Fruit fly (Drosophila melanogaster) whole organism, embryonic: ENCODE data around the gene CG33191.

Experiments used
- Adf1 ChIP-seq: fragments of 200-800 bp; sonication (Bioruptor generic); IDR thresholded peaks from 2 replicates; pipeline ENCODE4 v1.3.6; 2022; ENCODE audit warnings: missing biosample characterization, missing genetic modification characterization
- Aef1 ChIP-seq: fragments of 200-800 bp; sonication (Bioruptor generic); IDR thresholded peaks from 3 replicates; pipeline ENCODE4 v1.3.6; 2022; ENCODE audit warnings: missing biosample characterization, missing genetic modification characterization
- Atf6 ChIP-seq: fragments of 200-800 bp; sonication (Bioruptor generic); IDR thresholded peaks from 2 replicates; pipeline ENCODE4 v1.3.6; 2022; ENCODE audit warnings: missing biosample characterization, missing genetic modification characterization
- Awh ChIP-seq: fragments of 200-800 bp; sonication (Bioruptor generic); IDR thresholded peaks from 2 replicates; pipeline ENCODE4, ENCODE4 v1.3.6; 2022; ENCODE audit warnings: missing biosample characterization, missing genetic modification characterization
- B-H1 ChIP-seq: fragments of 200-800 bp; sonication (Bioruptor generic); IDR thresholded peaks from 3 replicates; pipeline ENCODE4 v1.3.6; 2022; ENCODE audit warnings: missing biosample characterization, missing genetic modification characterization
- C15 ChIP-seq: fragments of 200-800 bp; sonication (Bioruptor generic); IDR thresholded peaks from 3 replicates; pipeline ENCODE4 v1.3.6; 2022; ENCODE audit warnings: missing biosample characterization, missing genetic modification characterization
- CG10209 ChIP-seq: fragments of 200-800 bp; sonication (Bioruptor generic); optimal IDR thresholded peaks from 3 replicates; lab custom pipeline; 2017; ENCODE audit warnings: missing biosample characterization, mild to moderate bottlenecking, missing genetic modification characterization, missing genetic modification reagents
- CG11696 ChIP-seq: fragments of 200-800 bp; sonication (Bioruptor generic); IDR thresholded peaks from 2 replicates; pipeline ENCODE4 v1.3.6; 2022; ENCODE audit warnings: missing biosample characterization, missing genetic modification characterization
- CG1233 ChIP-seq: fragments of 200-800 bp; sonication (Bioruptor generic); optimal IDR thresholded peaks from 4 replicates; lab custom pipeline; 2018; ENCODE audit warnings: missing biosample characterization, mild to moderate bottlenecking, missing genetic modification characterization
- CG12391 ChIP-seq: fragments of 200-800 bp; sonication (Bioruptor generic); optimal IDR thresholded peaks from 3 replicates; lab custom pipeline; 2018; ENCODE audit warnings: missing biosample characterization, mild to moderate bottlenecking, missing genetic modification characterization, moderate library complexity
- CG13624 ChIP-seq: fragments of 200-800 bp; sonication (Bioruptor generic); optimal IDR thresholded peaks from 2 replicates; lab custom pipeline; 2016; ENCODE audit warnings: missing biosample characterization, missing genetic modification characterization
- CG13775 ChIP-seq: fragments of 200-800 bp; sonication (Bioruptor generic); optimal IDR thresholded peaks from 3 replicates; lab custom pipeline; 2017; ENCODE audit warnings: missing biosample characterization, mild to moderate bottlenecking, missing genetic modification characterization
- CG14710 ChIP-seq: fragments of 200-800 bp; sonication (Bioruptor generic); optimal IDR thresholded peaks from 3 replicates; lab custom pipeline; 2019; ENCODE audit warnings: missing biosample characterization, mild to moderate bottlenecking, missing genetic modification characterization, moderate library complexity
- CG14965 ChIP-seq: fragments of 200-800 bp; sonication (Bioruptor generic); optimal IDR thresholded peaks from 2 replicates; lab custom pipeline; 2016; ENCODE audit warnings: missing biosample characterization, missing genetic modification characterization, borderline replicate concordance
- CG15601 ChIP-seq: fragments of 200-800 bp; sonication (Bioruptor generic); optimal IDR thresholded peaks from 3 replicates; lab custom pipeline; 2019; ENCODE audit warnings: missing biosample characterization, mild to moderate bottlenecking, missing genetic modification characterization, moderate library complexity
- CG1602 ChIP-seq: fragments of 200-800 bp; sonication (Bioruptor generic); optimal IDR thresholded peaks from 3 replicates; lab custom pipeline; 2016; ENCODE audit warnings: missing biosample characterization, missing genetic modification characterization
- CG3838 ChIP-seq: fragments of 200-800 bp; sonication (Bioruptor generic); optimal IDR thresholded peaks from 3 replicates; lab custom pipeline; 2016; ENCODE audit warnings: missing biosample characterization, missing genetic modification characterization
- CG43689 ChIP-seq: fragments of 200-800 bp; sonication (Bioruptor generic); IDR thresholded peaks from 2 replicates; pipeline ENCODE4 v1.3.6; 2022; ENCODE audit warnings: missing biosample characterization, missing genetic modification characterization
- CG4730 ChIP-seq: fragments of 200-800 bp; sonication (Bioruptor generic); IDR thresholded peaks from 2 replicates; pipeline ENCODE4 v1.3.6; 2022; ENCODE audit warnings: missing biosample characterization, missing genetic modification characterization
- CG4854 ChIP-seq: fragments of 200-800 bp; sonication (Bioruptor generic); optimal IDR thresholded peaks from 2 replicates; lab custom pipeline; 2016; ENCODE audit warnings: missing biosample characterization, missing genetic modification characterization, inconsistent platforms
- CG6175 ChIP-seq: fragments of 200-800 bp; sonication (Bioruptor generic); IDR thresholded peaks from 3 replicates; pipeline ENCODE4 v1.3.6; 2022; ENCODE audit warnings: missing biosample characterization, missing genetic modification characterization
- CG6272 ChIP-seq: fragments of 200-800 bp; sonication (Bioruptor generic); IDR thresholded peaks from 2 replicates; pipeline ENCODE4 v1.3.6; 2022; ENCODE audit warnings: missing biosample characterization, missing genetic modification characterization
- CG7745 ChIP-seq: fragments of 200-800 bp; sonication (Bioruptor generic); optimal IDR thresholded peaks from 2 replicates; lab custom pipeline; 2018; ENCODE audit warnings: missing biosample characterization, mild to moderate bottlenecking, missing genetic modification characterization, moderate library complexity
- CG9797 ChIP-seq: fragments of 200-800 bp; sonication (Bioruptor generic); optimal IDR thresholded peaks from 3 replicates; lab custom pipeline; 2018; ENCODE audit warnings: missing biosample characterization, mild to moderate bottlenecking, missing genetic modification characterization
- Gug ChIP-seq: fragments of 200-800 bp; sonication (Bioruptor generic); IDR thresholded peaks from 4 replicates; pipeline ENCODE4 v1.3.6; 2022; ENCODE audit warnings: missing biosample characterization, missing genetic modification characterization
- Hr39 ChIP-seq: fragments of >200 bp; optimal IDR thresholded peaks from 2 replicates; lab custom pipeline; 2017
- Hr78 ChIP-seq, 2 experiments: fragments of 200-800 bp in 1 of 2; fragments of >200 bp in 1 of 2; sonication (Bioruptor generic) in 1 of 2; optimal IDR thresholded peaks; 2 replicates each; lab custom pipeline; 2017 to 2019; ENCODE audit warnings: missing biosample characterization in 2 of 2, missing genetic modification characterization in 2 of 2, mild to moderate bottlenecking in 1 of 2, moderate library complexity in 1 of 2
- Neu2 ChIP-seq: fragments of 200-800 bp; sonication (Bioruptor generic); optimal IDR thresholded peaks from 3 replicates; lab custom pipeline; 2016; ENCODE audit warnings: missing biosample characterization, missing genetic modification characterization, borderline replicate concordance
- Nf-YC ChIP-seq: fragments of 200-800 bp; optimal IDR thresholded peaks from 3 replicates; lab custom pipeline; 2019; ENCODE audit warnings: missing biosample characterization, mild to moderate bottlenecking, missing genetic modification characterization, moderate library complexity
- Sox102F ChIP-seq: fragments of 200-800 bp; sonication (Bioruptor generic); optimal IDR thresholded peaks from 2 replicates; lab custom pipeline; 2018; ENCODE audit warnings: missing biosample characterization, mild to moderate bottlenecking, missing genetic modification characterization, moderate library complexity
- abd-A ChIP-seq: fragments of 200-800 bp; sonication (Bioruptor generic); optimal IDR thresholded peaks from 3 replicates; lab custom pipeline; 2019; ENCODE audit warnings: missing biosample characterization, mild to moderate bottlenecking, missing genetic modification characterization, moderate library complexity
- bigmax ChIP-seq: fragments of 200-800 bp; sonication (Bioruptor generic); optimal IDR thresholded peaks from 2 replicates; lab custom pipeline; 2018; ENCODE audit warnings: missing biosample characterization, mild to moderate bottlenecking, missing genetic modification characterization
- cato ChIP-seq: fragments of 200-800 bp; sonication (Bioruptor generic); optimal IDR thresholded peaks from 2 replicates; lab custom pipeline; 2016; ENCODE audit warnings: missing biosample characterization, missing genetic modification characterization, borderline replicate concordance
- crc ChIP-seq: fragments of 200-800 bp; sonication (Bioruptor generic); optimal IDR thresholded peaks from 2 replicates; lab custom pipeline; 2016; ENCODE audit warnings: missing biosample characterization, missing genetic modification characterization
- croc ChIP-seq: fragments of 200-800 bp; sonication (Bioruptor generic); conservative IDR thresholded peaks from 3 replicates; pipeline ENCODE4 v1.3.6; 2022; ENCODE audit warnings: missing biosample characterization, missing genetic modification characterization
- dmrt99B ChIP-seq: fragments of 200-800 bp; sonication (Bioruptor generic); optimal IDR thresholded peaks from 2 replicates; lab custom pipeline; 2018; ENCODE audit warnings: missing biosample characterization, mild to moderate bottlenecking, missing genetic modification characterization, moderate library complexity
- dpn ChIP-seq, 2 experiments: fragments of 200-800 bp; sonication (Bioruptor generic); optimal IDR thresholded peaks; 3 replicates each; lab custom pipeline; 2016; ENCODE audit warnings: missing biosample characterization in 2 of 2, missing genetic modification characterization in 2 of 2
- dysf ChIP-seq: fragments of 200-800 bp; sonication (Bioruptor generic); IDR thresholded peaks from 3 replicates; pipeline ENCODE4 v1.3.6; 2022; ENCODE audit warnings: missing biosample characterization, missing genetic modification characterization
- ems ChIP-seq: fragments of 200-800 bp; sonication (Bioruptor generic); optimal IDR thresholded peaks from 3 replicates; lab custom pipeline; 2016; ENCODE audit warnings: missing biosample characterization, missing genetic modification characterization
- en ChIP-seq: fragments of 200-800 bp; sonication (Bioruptor generic); optimal IDR thresholded peaks from 2 replicates; lab custom pipeline; 2016; ENCODE audit warnings: missing biosample characterization, missing genetic modification characterization
- exex ChIP-seq: fragments of 200-800 bp; sonication (Bioruptor generic); optimal IDR thresholded peaks from 4 replicates; lab custom pipeline; 2018; ENCODE audit warnings: missing biosample characterization, mild to moderate bottlenecking, missing genetic modification characterization, moderate library complexity
- fd96Cb ChIP-seq: fragments of 200-800 bp; sonication (Bioruptor generic); optimal IDR thresholded peaks from 2 replicates; lab custom pipeline; 2018; ENCODE audit warnings: missing biosample characterization, mild to moderate bottlenecking, missing genetic modification characterization, moderate library complexity
- fru ChIP-seq: fragments of >200 bp; optimal IDR thresholded peaks from 2 replicates; lab custom pipeline; 2017
- fu2 ChIP-seq: fragments of 200-800 bp; sonication (Bioruptor generic); optimal IDR thresholded peaks from 2 replicates; lab custom pipeline; 2016; ENCODE audit warnings: missing biosample characterization, missing genetic modification characterization
- gsb-n ChIP-seq: fragments of 200-800 bp; sonication (Bioruptor generic); optimal IDR thresholded peaks from 3 replicates; lab custom pipeline; 2018; ENCODE audit warnings: missing biosample characterization, mild to moderate bottlenecking, missing genetic modification characterization
- hkb ChIP-seq, 2 experiments: fragments of 200-800 bp in 1 of 2; fragments of >200 bp in 1 of 2; sonication (Bioruptor generic) in 1 of 2; IDR thresholded peaks in 1 of 2; optimal IDR thresholded peaks in 1 of 2; 2 replicates each; pipeline versions ENCODE4 v1.3.6 to Lab custom; 2017 to 2022; ENCODE audit warnings: missing biosample characterization in 1 of 2, missing genetic modification characterization in 1 of 2
- nmo ChIP-seq: fragments of 200-800 bp; sonication (Bioruptor generic); optimal IDR thresholded peaks from 2 replicates; lab custom pipeline; 2018; ENCODE audit warnings: missing biosample characterization, mild to moderate bottlenecking, missing genetic modification characterization, moderate library complexity
- run ChIP-seq: fragments of 200-800 bp; sonication (Bioruptor generic); optimal IDR thresholded peaks from 3 replicates; lab custom pipeline; 2018; ENCODE audit warnings: missing biosample characterization, mild to moderate bottlenecking, missing genetic modification characterization
- scrt ChIP-seq: fragments of 200-800 bp; sonication (Bioruptor generic); optimal IDR thresholded peaks from 2 replicates; lab custom pipeline; 2018; ENCODE audit warnings: missing biosample characterization, mild to moderate bottlenecking, missing genetic modification characterization, moderate library complexity
- ssp ChIP-seq: fragments of 200-800 bp; sonication (Bioruptor generic); IDR thresholded peaks from 2 replicates; pipeline ENCODE4 v1.3.6; 2022; ENCODE audit warnings: missing biosample characterization, missing genetic modification characterization
- tin ChIP-seq: fragments of 200-800 bp; sonication (Bioruptor generic); optimal IDR thresholded peaks from 3 replicates; lab custom pipeline; 2016; ENCODE audit warnings: missing biosample characterization, missing genetic modification characterization
- trem ChIP-seq: fragments of 200-800 bp; optimal IDR thresholded peaks from 3 replicates; lab custom pipeline; 2019; ENCODE audit warnings: missing biosample characterization, mild to moderate bottlenecking, missing genetic modification characterization, moderate library complexity
- trh ChIP-seq: fragments of 200-800 bp; sonication (Bioruptor generic); optimal IDR thresholded peaks from 2 replicates; lab custom pipeline; 2016; ENCODE audit warnings: missing biosample characterization, missing genetic modification characterization
- unc-4 ChIP-seq: fragments of 200-800 bp; sonication (Bioruptor generic); IDR thresholded peaks from 2 replicates; pipeline ENCODE4 v1.3.6; 2022; ENCODE audit warnings: missing biosample characterization, missing genetic modification characterization; ENCODE audit not compliant: partially characterized antibody

CG33191 gene

DNA sequence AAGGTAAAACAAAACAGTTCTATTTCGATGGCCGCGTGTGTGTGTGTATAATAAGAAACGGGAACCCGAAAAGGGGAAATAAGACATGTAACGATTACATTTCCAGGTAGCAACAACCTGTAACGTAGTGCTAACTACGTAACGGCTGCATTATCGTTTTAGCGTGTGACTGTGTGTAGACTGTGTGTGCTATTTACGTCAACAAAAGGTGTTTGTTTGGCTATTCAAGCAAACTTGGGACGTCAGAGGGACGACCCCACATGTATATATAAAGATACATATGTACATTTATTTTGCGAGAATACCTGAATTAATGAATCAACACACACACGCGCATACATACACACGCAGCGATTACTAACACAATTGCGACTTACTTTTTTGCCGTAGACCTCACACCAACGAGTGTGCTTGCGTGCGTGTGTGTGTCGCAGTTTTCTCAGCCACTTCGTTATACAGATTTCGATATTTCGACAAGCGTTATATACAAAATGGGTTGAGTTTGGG lies 39.9 kb upstream of the CG33191 start (continued):
- TF ChIP-seq CG6272 (GFP tag; lab: Robert Waterston, UW) (no peak), run (tag; lab: Kevin White, UChicago) (no peak), CG1233 (GFP tag; lab: Kevin White, UChicago) (peak; percentile 18), CG7745 (tag; lab: Kevin White, UChicago) (no peak), trem (no peak), CG13624 (peak; percentile 48), CG6175 (GFP tag; lab: Robert Waterston, UW) (peak; percentile 37; the same call in 1 of the 3 replicates), exex (tag; lab: Kevin White, UChicago) (no peak), en (GFP tag; lab: Kevin White, UChicago) (no peak), unc-4 (GFP tag; lab: Robert Waterston, UW) (no peak), CG14710 (tag; lab: Kevin White, UChicago) (no peak), scrt (GFP tag; lab: Kevin White, UChicago) (no peak), CG4730 (no peak), Aef1 (no peak), abd-A (tag; lab: Kevin White, UChicago) (peak; percentile 26), ems (GFP tag; lab: Kevin White, UChicago) (no peak), ssp (no peak), CG43689 (GFP tag; lab: Robert Waterston, UW) (no peak), bigmax (no peak), gsb-n (tag; lab: Kevin White, UChicago) (no peak), CG10209 (peak; percentile 56), CG14965 (no peak), CG1602 (no peak), Gug (GFP tag; lab: Robert Waterston, UW) (no peak), CG15601 (tag; lab: Kevin White, UChicago) (no peak), fu2 (GFP tag; lab: Kevin White, UChicago) (peak; percentile 12), nmo (GFP tag; lab: Kevin White, UChicago) (no peak), croc (no peak), cato (GFP tag; lab: Kevin White, UChicago) (no peak), CG3838 (GFP tag; lab: Kevin White, UChicago) (no peak), Awh (GFP tag; lab: Robert Waterston, UW) (no peak), Hr78 (GFP tag; optimal IDR thresholded peaks at IDR 0.05; lab: Kevin White, UChicago) (no peak), dysf (no peak), Atf6 (GFP tag; lab: Robert Waterston, UW) (peak; percentile 69), B-H1 (GFP tag; lab: Robert Waterston, UW) (no peak), C15 (GFP tag; lab: Robert Waterston, UW) (no peak), CG11696 (GFP tag; lab: Robert Waterston, UW) (peak; percentile 84), trh (GFP tag; lab: Kevin White, UChicago) (no peak), CG12391 (tag; lab: Kevin White, UChicago) (no peak), crc (GFP tag; lab: Kevin White, UChicago) (no peak), CG4854 (GFP tag; lab: Kevin White, UChicago) (no peak)

DNA sequence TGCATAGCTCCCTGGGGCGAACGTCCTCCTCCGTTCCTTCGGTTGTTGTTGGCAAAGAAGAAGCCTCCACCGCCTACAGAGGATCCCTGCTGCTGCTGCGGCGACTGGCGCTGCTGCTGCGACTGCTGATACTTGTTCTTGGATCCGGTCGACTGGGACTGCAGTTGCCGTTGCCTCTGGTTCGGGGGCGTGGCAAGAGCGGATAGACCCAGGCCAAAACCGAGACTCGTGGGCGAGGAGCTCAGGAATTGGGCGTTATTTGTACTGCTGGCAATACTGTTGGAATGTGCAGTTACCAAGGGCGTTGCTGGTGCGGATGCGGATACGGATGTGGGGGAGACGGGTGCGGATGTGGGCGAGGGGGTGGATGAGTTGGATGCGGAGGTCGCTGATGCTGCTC lies 38.5 kb upstream of the CG33191 start:
- TF ChIP-seq Nf-YC (tag; lab: Kevin White, UChicago) (no peak), hkb (optimal IDR thresholded peaks at IDR 0.05; lab: Kevin White, UChicago) (no peak), hkb (GFP tag; IDR thresholded peaks at IDR 0.05; lab: Robert Waterston, UW) (no peak), fd96Cb (tag; lab: Kevin White, UChicago) (no peak), tin (GFP tag; lab: Kevin White, UChicago) (no peak), fru (no peak), Adf1 (GFP tag; lab: Robert Waterston, UW) (no peak), Neu2 (GFP tag; lab: Kevin White, UChicago) (peak; percentile 11), CG13775 (GFP tag; lab: Kevin White, UChicago) (peak; percentile 79), dpn (GFP tag; optimal IDR thresholded peaks at IDR 0.05; lab: Kevin White, UChicago) (no peak), Hr39 (no peak), dmrt99B (tag; lab: Kevin White, UChicago) (no peak), Sox102F (GFP tag; lab: Kevin White, UChicago) (no peak), CG9797 (GFP tag; lab: Kevin White, UChicago) (no peak)
